Worm (Caenorhabditis elegans) whole organism, L2 larva: Measurements from ENCODE around the gene best-15.

Source experiments
- C34F6.9 ChIP-seq: fragments of 150-350 bp; optimal IDR thresholded peaks from 2 replicates; lab custom pipeline; 2014; ENCODE audit warnings: missing biosample characterization, missing genetic modification characterization
- F13H6.1 ChIP-seq: sonication (generic microtip); optimal IDR thresholded peaks from 2 replicates; lab custom pipeline; 2016; ENCODE audit warnings: missing genetic modification characterization, missing compliant biosample characterization
- ZK546.5 ChIP-seq: sonication (generic microtip); optimal IDR thresholded peaks from 2 replicates; lab custom pipeline; 2017; ENCODE audit warnings: missing biosample characterization, missing genetic modification characterization
- alr-1 ChIP-seq: fragments of 150-350 bp; optimal IDR thresholded peaks from 2 replicates; lab custom pipeline; 2014; ENCODE audit warnings: missing biosample characterization, missing genetic modification characterization
- aly-2 ChIP-seq: fragments of 150-350 bp; optimal IDR thresholded peaks from 2 replicates; lab custom pipeline; 2014; ENCODE audit warnings: missing biosample characterization, missing genetic modification characterization
- ama-1 ChIP-seq: fragments of 150-350 bp; optimal IDR thresholded peaks from 2 replicates; lab custom pipeline; 2018; ENCODE audit warnings: inconsistent platforms
- blmp-1 ChIP-seq: sonication (generic microtip); optimal IDR thresholded peaks from 2 replicates; lab custom pipeline; 2017; ENCODE audit warnings: missing genetic modification characterization, mild to moderate bottlenecking, missing compliant biosample characterization, antibody characterized with exemption, moderate library complexity; ENCODE audit not compliant: insufficient read depth
- ceh-16 ChIP-seq: fragments of 150-350 bp; optimal IDR thresholded peaks from 2 replicates; lab custom pipeline; 2014; ENCODE audit warnings: missing biosample characterization, missing genetic modification characterization
- ceh-82 ChIP-seq: fragments of 150-350 bp; optimal IDR thresholded peaks from 2 replicates; lab custom pipeline; 2014; ENCODE audit warnings: missing biosample characterization, missing genetic modification characterization
- crh-2 ChIP-seq: sonication (generic microtip); optimal IDR thresholded peaks from 2 replicates; lab custom pipeline; 2017; ENCODE audit warnings: missing biosample characterization, missing genetic modification characterization
- dmd-4 ChIP-seq: sonication (generic microtip); optimal IDR thresholded peaks from 2 replicates; lab custom pipeline; 2017; ENCODE audit warnings: missing biosample characterization, missing genetic modification characterization
- egl-27 ChIP-seq: sonication (generic microtip); optimal IDR thresholded peaks from 3 replicates; lab custom pipeline; 2017; ENCODE audit warnings: missing biosample characterization, missing genetic modification reagents, missing genetic modification characterization
- elt-1 ChIP-seq: fragments of 150-350 bp; optimal IDR thresholded peaks from 2 replicates; lab custom pipeline; 2014; ENCODE audit warnings: missing biosample characterization, missing genetic modification characterization
- elt-3 ChIP-seq: sonication (generic microtip); optimal IDR thresholded peaks from 2 replicates; lab custom pipeline; 2017; ENCODE audit warnings: missing biosample characterization, missing genetic modification characterization
- fos-1 ChIP-seq: fragments of 150-350 bp; optimal IDR thresholded peaks from 2 replicates; lab custom pipeline; 2014; ENCODE audit warnings: missing biosample characterization, missing genetic modification characterization
- gmeb-1 ChIP-seq: fragments of 150-350 bp; optimal IDR thresholded peaks from 2 replicates; lab custom pipeline; 2014; ENCODE audit warnings: missing biosample characterization, missing genetic modification characterization
- lin-11 ChIP-seq: fragments of 150-350 bp; sonication (generic microtip); optimal IDR thresholded peaks from 2 replicates; lab custom pipeline; 2014; ENCODE audit warnings: missing biosample characterization, missing genetic modification characterization, inconsistent platforms, mixed read lengths
- lin-39 ChIP-seq: fragments of 150-350 bp; optimal IDR thresholded peaks from 2 replicates; lab custom pipeline; 2014; ENCODE audit warnings: missing biosample characterization, missing genetic modification reagents, missing genetic modification characterization
- lsy-2 ChIP-seq, 2 experiments: fragments of 150-350 bp in 1 of 2; sonication (generic microtip) in 1 of 2; optimal IDR thresholded peaks; 2 replicates each; lab custom pipeline; 2014 to 2017; ENCODE audit warnings: missing biosample characterization in 2 of 2, missing genetic modification characterization in 2 of 2
- mab-5 ChIP-seq: fragments of 150-350 bp; optimal IDR thresholded peaks from 2 replicates; lab custom pipeline; 2014; ENCODE audit warnings: missing biosample characterization, missing genetic modification characterization
- mbf-1 ChIP-seq: sonication (generic microtip); optimal IDR thresholded peaks from 2 replicates; lab custom pipeline; 2017; ENCODE audit warnings: missing biosample characterization, missing genetic modification characterization
- nhr-10 ChIP-seq: sonication (generic microtip); optimal IDR thresholded peaks from 2 replicates; lab custom pipeline; 2017; ENCODE audit warnings: missing biosample characterization, missing genetic modification characterization
- nhr-11 ChIP-seq: fragments of 150-350 bp; optimal IDR thresholded peaks from 2 replicates; lab custom pipeline; 2014; ENCODE audit warnings: missing biosample characterization, missing genetic modification characterization
- nhr-12 ChIP-seq: fragments of 150-350 bp; optimal IDR thresholded peaks from 2 replicates; lab custom pipeline; 2014; ENCODE audit warnings: missing biosample characterization, missing genetic modification characterization
- nhr-129 ChIP-seq: fragments of 150-350 bp; optimal IDR thresholded peaks from 2 replicates; lab custom pipeline; 2014; ENCODE audit warnings: missing biosample characterization, missing genetic modification characterization
- nhr-21 ChIP-seq: fragments of 150-350 bp; optimal IDR thresholded peaks from 2 replicates; lab custom pipeline; 2014; ENCODE audit warnings: missing biosample characterization, missing genetic modification characterization
- nhr-23 ChIP-seq: fragments of 150-350 bp; optimal IDR thresholded peaks from 2 replicates; lab custom pipeline; 2014; ENCODE audit warnings: missing biosample characterization, missing genetic modification reagents, missing genetic modification characterization
- nhr-237 ChIP-seq: fragments of 150-350 bp; optimal IDR thresholded peaks from 2 replicates; lab custom pipeline; 2014; ENCODE audit warnings: missing biosample characterization, missing genetic modification characterization
- nhr-25 ChIP-seq: fragments of 150-350 bp; sonication (generic microtip); optimal IDR thresholded peaks from 3 replicates; lab custom pipeline; 2014; ENCODE audit warnings: missing biosample characterization, missing genetic modification characterization
- nhr-77 ChIP-seq: fragments of 150-350 bp; optimal IDR thresholded peaks from 2 replicates; lab custom pipeline; 2014; ENCODE audit warnings: missing biosample characterization, missing genetic modification characterization
- peb-1 ChIP-seq: fragments of 150-350 bp; optimal IDR thresholded peaks from 2 replicates; lab custom pipeline; 2014; ENCODE audit warnings: missing biosample characterization, missing genetic modification characterization
- skn-1 ChIP-seq: sonication (generic microtip); optimal IDR thresholded peaks from 2 replicates; lab custom pipeline; 2017; ENCODE audit warnings: missing biosample characterization, missing genetic modification characterization
- sma-3 ChIP-seq: sonication (generic microtip); optimal IDR thresholded peaks from 2 replicates; lab custom pipeline; 2016; ENCODE audit warnings: missing genetic modification reagents, missing genetic modification characterization, missing compliant biosample characterization
- sma-9 ChIP-seq, 2 experiments: fragments of 150-350 bp in 1 of 2; sonication (generic microtip) in 1 of 2; optimal IDR thresholded peaks; 2 replicates each; lab custom pipeline; 2014 to 2016; ENCODE audit warnings: missing genetic modification characterization in 2 of 2, mild to moderate bottlenecking in 1 of 2, missing biosample characterization in 1 of 2, missing compliant biosample characterization in 1 of 2, missing genetic modification reagents in 1 of 2, moderate library complexity in 1 of 2
- snpc-4 ChIP-seq: fragments of 150-350 bp; optimal IDR thresholded peaks from 2 replicates; lab custom pipeline; 2014; ENCODE audit warnings: missing biosample characterization, missing genetic modification characterization
- unc-39 ChIP-seq: fragments of 150-350 bp; optimal IDR thresholded peaks from 2 replicates; lab custom pipeline; 2014; ENCODE audit warnings: missing biosample characterization, missing genetic modification characterization
- unc-55 ChIP-seq: fragments of 150-350 bp; sonication (generic microtip); optimal IDR thresholded peaks from 3 replicates; lab custom pipeline; 2014; ENCODE audit warnings: missing biosample characterization, missing genetic modification reagents, missing genetic modification characterization
- unc-62 ChIP-seq: fragments of 150-350 bp; optimal IDR thresholded peaks from 2 replicates; lab custom pipeline; 2014; ENCODE audit warnings: missing biosample characterization, missing genetic modification reagents, missing genetic modification characterization
- zag-1 ChIP-seq: fragments of 150-350 bp; optimal IDR thresholded peaks from 2 replicates; lab custom pipeline; 2014; ENCODE audit warnings: missing biosample characterization, missing genetic modification characterization
- ztf-1 ChIP-seq: fragments of 200-800 bp; sonication (Bioruptor generic); conservative IDR thresholded peaks from 2 replicates; pipeline ENCODE4 v1.3.6; 2022; ENCODE audit warnings: missing genetic modification characterization, missing compliant biosample characterization
- ztf-11 ChIP-seq: sonication (generic microtip); optimal IDR thresholded peaks from 2 replicates; lab custom pipeline; 2017; ENCODE audit warnings: missing biosample characterization, missing genetic modification characterization
- ztf-4 ChIP-seq: fragments of 150-350 bp; optimal IDR thresholded peaks from 2 replicates; lab custom pipeline; 2014; ENCODE audit warnings: missing biosample characterization, missing genetic modification characterization

The best-15 gene

DNA sequence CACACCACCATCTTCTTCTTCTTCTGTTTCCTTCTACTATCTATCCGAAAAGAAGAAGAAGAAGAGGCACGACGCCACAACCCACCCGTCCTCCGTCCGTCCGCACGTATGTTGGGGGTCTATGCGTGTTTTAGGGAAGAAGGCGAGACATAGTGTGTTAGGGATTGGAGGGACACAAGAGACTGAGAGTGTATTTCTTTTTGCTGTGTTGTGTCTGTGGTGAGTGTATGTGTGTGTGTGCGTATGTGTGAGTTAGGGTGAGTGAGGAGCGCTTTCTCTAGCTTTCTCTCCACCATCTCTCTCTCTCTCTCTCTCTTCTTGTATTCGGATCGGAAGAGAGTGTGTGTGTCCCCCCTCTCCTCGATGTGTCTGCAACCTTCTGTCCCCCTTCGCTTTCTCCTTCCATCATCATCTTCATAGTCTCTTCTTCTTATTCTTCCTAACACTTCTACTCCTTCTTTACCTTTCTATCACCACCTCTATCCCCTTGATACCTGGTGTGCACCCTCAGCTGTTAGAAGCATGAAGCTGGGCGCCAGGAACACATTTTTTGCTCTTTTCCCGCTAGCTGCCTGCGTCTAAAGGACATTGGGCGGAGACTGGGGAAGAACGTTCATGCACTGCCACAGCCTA is 10.3 kb downstream of the best-15 start (continued):
- peak; percentile 93 for TF ChIP-seq C34F6.9
- no peak for TF ChIP-seq nhr-23
- TF ChIP-seq nhr-129 (tag; lab: Kevin White, UChicago), result peak; percentile 98
- TF ChIP-seq lin-11 (tag; lab: Kevin White, UChicago), result peak; percentile 46
- TF ChIP-seq zag-1 (tag; lab: Kevin White, UChicago), result peak; percentile 85
- peak; percentile 80 for TF ChIP-seq mab-5 (tag; lab: Kevin White, UChicago)
- no peak for TF ChIP-seq ztf-11 (tag; lab: Kevin White, UChicago)
- TF ChIP-seq skn-1 (tag; lab: Kevin White, UChicago), result peak; percentile 25
- TF ChIP-seq snpc-4, result peak; percentile 55
- TF ChIP-seq ama-1, result peak; percentile 78
- no peak for TF ChIP-seq elt-1
- TF ChIP-seq ceh-16 (tag; lab: Kevin White, UChicago), result peak; percentile 65
- peak; percentile 58 for TF ChIP-seq sma-3 (GFP tag; lab: Kevin White, UChicago)
- TF ChIP-seq nhr-10 (tag; lab: Kevin White, UChicago), result peak; percentile 38
- no peak for TF ChIP-seq elt-3 (tag; lab: Kevin White, UChicago)
- no peak for TF ChIP-seq alr-1 (tag; lab: Kevin White, UChicago)
- peak; percentile 81 for TF ChIP-seq sma-9 (GFP tag; optimal IDR thresholded peaks at IDR 0.05; lab: Kevin White, UChicago)
- TF ChIP-seq sma-9 (tag; optimal IDR thresholded peaks at IDR 0.05; lab: Kevin White, UChicago), result no peak
- peak; percentile 80 for TF ChIP-seq lin-39 (tag; lab: Kevin White, UChicago)
- no peak for TF ChIP-seq unc-62 (GFP tag; lab: Kevin White, UChicago)

DNA sequence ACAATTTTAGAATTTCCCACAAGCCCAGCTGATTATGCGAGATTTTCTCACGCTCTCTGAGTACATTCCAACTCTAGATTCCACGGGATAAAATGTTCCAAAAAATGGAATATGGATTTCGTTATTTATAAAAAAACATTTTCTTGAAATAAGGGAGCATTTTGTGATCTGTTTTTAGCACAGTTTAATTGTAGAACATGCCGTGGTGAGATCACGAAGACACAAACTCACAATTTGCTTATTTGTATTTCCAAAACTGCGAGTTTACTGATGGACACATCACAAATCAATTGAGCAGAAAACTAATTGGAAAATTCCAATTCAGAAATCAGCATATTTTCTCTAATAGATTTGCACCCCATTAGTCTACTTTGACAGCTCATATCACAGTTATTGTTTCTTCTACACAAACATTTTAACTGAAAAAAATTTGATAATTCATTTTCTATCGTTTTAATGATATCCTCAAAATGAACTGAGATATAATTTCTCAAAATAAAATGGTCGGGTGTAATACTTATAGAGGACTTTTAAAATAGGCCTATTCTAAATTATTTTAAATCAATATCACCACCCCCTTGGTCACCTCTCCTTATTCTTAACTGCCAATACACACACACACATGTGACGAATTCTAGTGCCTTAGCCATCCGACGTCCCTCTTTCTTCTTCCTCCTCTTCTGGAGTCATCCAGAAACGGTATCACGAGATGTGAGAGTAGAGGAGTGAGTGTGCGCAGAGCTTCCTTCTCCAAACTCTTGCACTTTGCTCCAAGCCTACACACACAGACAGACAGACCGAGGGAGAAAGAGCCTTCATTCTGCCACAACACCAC is 11.0 kb downstream of the best-15 start:
- no peak for TF ChIP-seq alr-1 (tag; lab: Kevin White, UChicago)
- TF ChIP-seq skn-1 (tag; lab: Kevin White, UChicago), result no peak
- TF ChIP-seq nhr-10 (tag; lab: Kevin White, UChicago), result no peak
- no peak for TF ChIP-seq unc-55 (GFP tag; lab: Kevin White, UChicago)
- no peak for TF ChIP-seq ZK546.5
- TF ChIP-seq nhr-77 (tag; lab: Kevin White, UChicago), result no peak
- TF ChIP-seq unc-39 (tag; lab: Kevin White, UChicago), result no peak
- TF ChIP-seq lsy-2 (tag; optimal IDR thresholded peaks at IDR 0.05; lab: Kevin White, UChicago), result no peak
- no peak for TF ChIP-seq mbf-1 (tag; lab: Kevin White, UChicago)
- no peak for TF ChIP-seq unc-62 (GFP tag; lab: Kevin White, UChicago)
- no peak for TF ChIP-seq F13H6.1 (tag; lab: Kevin White, UChicago)
- TF ChIP-seq nhr-25, result no peak
- no peak for TF ChIP-seq nhr-12 (tag; lab: Kevin White, UChicago)
- no peak for TF ChIP-seq ceh-82
- TF ChIP-seq gmeb-1, result no peak

- no peak for TF ChIP-seq gmeb-1
- peak; percentile 22 for TF ChIP-seq fos-1
- TF ChIP-seq elt-1, result no peak
- TF ChIP-seq ZK546.5, result no peak
- no peak for TF ChIP-seq ztf-1 (GFP tag; lab: Robert Waterston, UW)
Measured at ce11 chrIV:10820114-10820513, 11.9 kb downstream of the best-15 start.

DNA sequence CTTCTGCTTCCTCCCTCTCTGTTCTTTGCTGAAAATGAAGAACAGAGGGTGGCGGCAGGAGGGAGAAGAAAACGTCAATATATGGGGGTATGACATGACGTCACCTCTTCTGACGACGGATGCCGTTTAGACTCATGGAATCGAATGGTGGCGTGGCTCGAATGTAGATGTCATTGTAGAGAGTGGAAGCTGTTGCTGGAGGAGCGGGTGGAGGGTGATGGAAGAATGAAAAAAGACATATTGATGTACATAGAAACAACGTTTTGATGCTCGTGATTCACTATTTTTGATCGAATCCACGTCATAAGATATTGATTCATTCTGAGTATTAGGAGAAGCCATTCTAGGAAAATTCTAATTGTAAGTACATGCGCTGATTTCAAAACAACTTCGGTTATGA is 13.0 kb downstream of the best-15 start:
- no peak for TF ChIP-seq peb-1 (tag; lab: Kevin White, UChicago)
- no peak for TF ChIP-seq elt-1
- no peak for TF ChIP-seq F13H6.1 (tag; lab: Kevin White, UChicago)
- no peak for TF ChIP-seq lin-39 (tag; lab: Kevin White, UChicago)
- TF ChIP-seq unc-62 (GFP tag; lab: Kevin White, UChicago), result no peak
- TF ChIP-seq mab-5 (tag; lab: Kevin White, UChicago), result no peak
- peak; percentile 47 for TF ChIP-seq unc-55 (GFP tag; lab: Kevin White, UChicago)
- TF ChIP-seq egl-27 (tag; lab: Kevin White, UChicago), result no peak
- TF ChIP-seq ceh-82, result no peak
- TF ChIP-seq nhr-129 (tag; lab: Kevin White, UChicago), result peak; percentile 42
- TF ChIP-seq ama-1, result no peak
- no peak for TF ChIP-seq alr-1 (tag; lab: Kevin White, UChicago)
- no peak for TF ChIP-seq nhr-21
- TF ChIP-seq ztf-1 (GFP tag; lab: Robert Waterston, UW), result no peak
- TF ChIP-seq lin-11 (tag; lab: Kevin White, UChicago), result peak; percentile 16
- TF ChIP-seq C34F6.9, result peak; percentile 47
- TF ChIP-seq nhr-11, result no peak
- TF ChIP-seq crh-2 (tag; lab: Kevin White, UChicago), result peak; percentile 14
- no peak for TF ChIP-seq ztf-4
- no peak for TF ChIP-seq nhr-77 (tag; lab: Kevin White, UChicago)
- TF ChIP-seq dmd-4 (tag; lab: Kevin White, UChicago), result no peak
- TF ChIP-seq nhr-23, result no peak
- no peak for TF ChIP-seq mbf-1 (tag; lab: Kevin White, UChicago)
- TF ChIP-seq nhr-25, result no peak
- TF ChIP-seq blmp-1 (tag; lab: Kevin White, UChicago), result no peak
- TF ChIP-seq skn-1 (tag; lab: Kevin White, UChicago), result no peak
- TF ChIP-seq ztf-11 (tag; lab: Kevin White, UChicago), result no peak
- no peak for TF ChIP-seq nhr-237
- TF ChIP-seq fos-1, result no peak
- TF ChIP-seq ZK546.5, result no peak
- no peak for TF ChIP-seq ceh-16 (tag; lab: Kevin White, UChicago)
- TF ChIP-seq aly-2 (tag; lab: Kevin White, UChicago), result no peak
- TF ChIP-seq lsy-2 (tag; optimal IDR thresholded peaks at IDR 0.05; lab: Kevin White, UChicago), result no peak
